Worm (Caenorhabditis elegans) whole organism, young adult: Measurements from ENCODE around the gene F57E7.4.
"Not testable (repeated sequence)": the region's sequence is repeated elsewhere in the genome, so short reads cannot be mapped to it uniquely, and the experiment has no call there.

ENCODE experiments used
- B0336.3 ChIP-seq: fragments of 200-800 bp; sonication (Bioruptor generic); IDR thresholded peaks from 2 replicates; pipeline ENCODE4 v1.3.6; 2022; ENCODE audit warnings: missing genetic modification characterization, missing compliant biosample characterization
- C06A6.2 ChIP-seq: fragments of 200-800 bp; sonication (Bioruptor generic); conservative IDR thresholded peaks from 2 replicates; pipeline ENCODE4 v1.3.6; 2022; ENCODE audit warnings: missing genetic modification characterization, missing compliant biosample characterization
- F22D6.2 ChIP-seq: sonication (generic microtip); optimal IDR thresholded peaks from 2 replicates; lab custom pipeline; 2016; ENCODE audit warnings: mild to moderate bottlenecking, missing genetic modification characterization, missing compliant biosample characterization
- F52B5.7 ChIP-seq: sonication (generic microtip); optimal IDR thresholded peaks from 2 replicates; lab custom pipeline; 2016; ENCODE audit warnings: mild to moderate bottlenecking, missing genetic modification characterization, missing compliant biosample characterization
- T07F8.4 ChIP-seq: sonication (generic microtip); optimal IDR thresholded peaks from 2 replicates; lab custom pipeline; 2016; ENCODE audit warnings: mild to moderate bottlenecking, missing genetic modification characterization, moderate library complexity, missing compliant biosample characterization
- T26A5.8 ChIP-seq: sonication (generic microtip); optimal IDR thresholded peaks from 2 replicates; lab custom pipeline; 2016; ENCODE audit warnings: missing genetic modification characterization, missing compliant biosample characterization
- Y53G8AR.9 ChIP-seq: fragments of 200-800 bp; sonication (Bioruptor generic); conservative IDR thresholded peaks from 2 replicates; pipeline ENCODE4 v1.3.6; 2022; ENCODE audit warnings: missing genetic modification reagents, missing genetic modification characterization, missing compliant biosample characterization
- Y67H2A.10 ChIP-seq: fragments of 200-800 bp; sonication (Bioruptor generic); conservative IDR thresholded peaks from 2 replicates; pipeline ENCODE4 v1.3.6; 2022; ENCODE audit warnings: missing genetic modification reagents, missing genetic modification characterization, missing compliant biosample characterization
- ZK185.1 ChIP-seq: sonication (generic microtip); optimal IDR thresholded peaks from 2 replicates; lab custom pipeline; 2016; ENCODE audit warnings: mild to moderate bottlenecking, missing genetic modification characterization, missing compliant biosample characterization; ENCODE audit not compliant: poor library complexity, severe bottlenecking
- akir-1 ChIP-seq: fragments of 200-800 bp; sonication (Bioruptor generic); optimal IDR thresholded peaks from 2 replicates; lab custom pipeline; 2018; ENCODE audit warnings: mild to moderate bottlenecking, missing genetic modification characterization, moderate library complexity, missing compliant biosample characterization
- atf-7 ChIP-seq: sonication (generic microtip); optimal IDR thresholded peaks from 2 replicates; lab custom pipeline; 2017; ENCODE audit warnings: mild to moderate bottlenecking, missing genetic modification characterization, missing compliant biosample characterization
- attf-5 ChIP-seq: fragments of 200-800 bp; sonication (Bioruptor generic); optimal IDR thresholded peaks from 2 replicates; lab custom pipeline; 2018; ENCODE audit warnings: mild to moderate bottlenecking, missing genetic modification characterization, missing compliant biosample characterization
- attf-6 ChIP-seq: fragments of 200-800 bp; sonication (Bioruptor generic); IDR thresholded peaks from 2 replicates; pipeline ENCODE4 v1.3.6; 2022; ENCODE audit warnings: missing genetic modification reagents, missing genetic modification characterization, missing compliant biosample characterization
- ceh-79 ChIP-seq: sonication (generic microtip); optimal IDR thresholded peaks from 2 replicates; lab custom pipeline; 2017; ENCODE audit warnings: mild to moderate bottlenecking, missing genetic modification characterization, missing compliant biosample characterization
- dpff-1 ChIP-seq: sonication (generic microtip); optimal IDR thresholded peaks from 2 replicates; lab custom pipeline; 2017; ENCODE audit warnings: mild to moderate bottlenecking, missing genetic modification characterization, missing compliant biosample characterization
- efl-1 ChIP-seq: fragments of 150-350 bp; optimal IDR thresholded peaks from 2 replicates; lab custom pipeline; 2014; ENCODE audit warnings: missing biosample characterization, missing genetic modification reagents, missing genetic modification characterization
- egrh-3 ChIP-seq: fragments of 200-800 bp; sonication (Bioruptor generic); IDR thresholded peaks from 2 replicates; pipeline ENCODE4 v1.3.6; 2022; ENCODE audit warnings: missing genetic modification reagents, missing genetic modification characterization, missing compliant biosample characterization
- ets-4 ChIP-seq: fragments of 200-800 bp; sonication (Bioruptor generic); optimal IDR thresholded peaks from 2 replicates; lab custom pipeline; 2018; ENCODE audit warnings: mild to moderate bottlenecking, missing genetic modification characterization, missing compliant biosample characterization
- hmg-1.2 ChIP-seq: fragments of 200-800 bp; sonication (Bioruptor generic); IDR thresholded peaks from 2 replicates; pipeline ENCODE4 v1.3.6; 2022; ENCODE audit warnings: missing genetic modification reagents, missing genetic modification characterization, missing compliant biosample characterization
- lir-1 ChIP-seq: fragments of 200-800 bp; sonication (Bioruptor generic); conservative IDR thresholded peaks from 2 replicates; pipeline ENCODE4 v1.3.6; 2022; ENCODE audit warnings: missing genetic modification reagents, missing genetic modification characterization, missing compliant biosample characterization
- madf-3 ChIP-seq: fragments of 200-800 bp; sonication (Bioruptor generic); IDR thresholded peaks from 2 replicates; pipeline ENCODE4 v1.3.6; 2022; ENCODE audit warnings: missing genetic modification reagents, missing genetic modification characterization, missing compliant biosample characterization
- mel-28 ChIP-seq: sonication (generic microtip); optimal IDR thresholded peaks from 2 replicates; lab custom pipeline; 2016; ENCODE audit warnings: borderline replicate concordance, mild to moderate bottlenecking, missing genetic modification characterization, missing compliant biosample characterization
- nhr-120 ChIP-seq: fragments of 200-800 bp; sonication (Bioruptor generic); IDR thresholded peaks from 2 replicates; pipeline ENCODE4 v1.3.6; 2022; ENCODE audit warnings: missing genetic modification characterization, missing compliant biosample characterization
- nhr-179 ChIP-seq: sonication (generic microtip); optimal IDR thresholded peaks from 2 replicates; lab custom pipeline; 2016; ENCODE audit warnings: mild to moderate bottlenecking, missing genetic modification characterization, missing compliant biosample characterization
- nhr-90 ChIP-seq: sonication (generic microtip); optimal IDR thresholded peaks from 2 replicates; lab custom pipeline; 2016; ENCODE audit warnings: missing genotype, mild to moderate bottlenecking, missing genetic modification characterization, missing compliant biosample characterization
- pha-4 ChIP-seq: fragments of 150-350 bp; sonication (generic microtip); optimal IDR thresholded peaks from 2 replicates; lab custom pipeline; 2014; ENCODE audit warnings: missing biosample characterization, missing genetic modification reagents, missing genetic modification characterization
- repo-1 ChIP-seq: sonication (generic microtip); optimal IDR thresholded peaks from 2 replicates; lab custom pipeline; 2017; ENCODE audit warnings: mild to moderate bottlenecking, missing genetic modification characterization, missing compliant biosample characterization
- snpc-1.1 ChIP-seq: sonication (generic microtip); optimal IDR thresholded peaks from 2 replicates; lab custom pipeline; 2017; ENCODE audit warnings: missing genetic modification characterization, mild to moderate bottlenecking, missing compliant biosample characterization, antibody characterized with exemption, moderate library complexity, missing genotype, missing genetic modification reagents; ENCODE audit not compliant: insufficient read depth
- snpc-1.3 ChIP-seq: sonication (generic microtip); optimal IDR thresholded peaks from 2 replicates; lab custom pipeline; 2017; ENCODE audit warnings: missing genetic modification characterization, mild to moderate bottlenecking, missing compliant biosample characterization, antibody characterized with exemption, moderate library complexity, missing genotype, missing genetic modification reagents; ENCODE audit not compliant: insufficient read depth
- sptf-2 ChIP-seq: fragments of 200-800 bp; sonication (Bioruptor generic); optimal IDR thresholded peaks from 2 replicates; lab custom pipeline; 2018; ENCODE audit warnings: mild to moderate bottlenecking, missing genetic modification characterization, missing compliant biosample characterization
- unc-130 ChIP-seq: sonication (generic microtip); optimal IDR thresholded peaks from 2 replicates; lab custom pipeline; 2016; ENCODE audit warnings: missing genetic modification reagents, missing genetic modification characterization, missing compliant biosample characterization
- xnd-1 ChIP-seq: sonication (generic microtip); optimal IDR thresholded peaks from 2 replicates; lab custom pipeline; 2016; ENCODE audit warnings: missing genotype, missing genetic modification reagents, missing genetic modification characterization, missing compliant biosample characterization
- ztf-25 ChIP-seq: fragments of 200-800 bp; sonication (Bioruptor generic); IDR thresholded peaks from 2 replicates; pipeline ENCODE4 v1.3.6; 2022; ENCODE audit warnings: missing genetic modification reagents, missing genetic modification characterization, missing compliant biosample characterization

The F57E7.4 gene

ce11 chrV:16480919-16481630, at the start of gene F57E7.4, which contains the start of gene spig-6:
F57E7.4 (minus strand) TSS chrV:16481019.
spig-6 (plus strand) TSS chrV:16481580.
- no peak for TF ChIP-seq Y53G8AR.9 (GFP tag; lab: Robert Waterston, UW)
- no peak for TF ChIP-seq mel-28
- TF ChIP-seq ceh-79 (tag; lab: Kevin White, UChicago): no peak
- no peak for TF ChIP-seq nhr-120 (GFP tag; lab: Robert Waterston, UW)
- TF ChIP-seq ZK185.1: no peak
- TF ChIP-seq hmg-1.2 (GFP tag; lab: Robert Waterston, UW): no peak
- TF ChIP-seq B0336.3: no peak
- TF ChIP-seq Y67H2A.10: no peak
- TF ChIP-seq nhr-90 (tag; lab: Kevin White, UChicago): no peak
- TF ChIP-seq efl-1 (GFP tag; lab: Kevin White, UChicago): no peak
- no peak for TF ChIP-seq F22D6.2 (tag; lab: Kevin White, UChicago)

ce11 chrV:16527796-16528195, 47.0 kb upstream of the F57E7.4 start, which contains the start of gene F36D3.16:
F36D3.16 (plus strand) TSS chrV:16528096.
- TF ChIP-seq F52B5.7 (tag; lab: Kevin White, UChicago) (no peak), atf-7 (tag; lab: Kevin White, UChicago) (no peak), egrh-3 (no peak), snpc-1.1 (no peak), C06A6.2 (GFP tag; lab: Robert Waterston, UW) (no peak), xnd-1 (no peak)

ce11 chrV:16526858-16527257, 46.0 kb upstream of the F57E7.4 start, which contains the start of gene F36D3.8:
F36D3.8 (plus strand) TSS chrV:16527158.
- TF ChIP-seq dpff-1 (no peak), T07F8.4 (tag; lab: Kevin White, UChicago) (no peak)

- TF ChIP-seq snpc-1.3 (tag; lab: Kevin White, UChicago) (no peak), repo-1 (tag; lab: Kevin White, UChicago) (no peak), attf-5 (no peak), akir-1 (GFP tag; lab: Kevin White, UChicago) (no peak), ets-4 (no peak), T26A5.8 (tag; lab: Kevin White, UChicago) (no peak)
These were observed 41.4 kb upstream of the F57E7.4 start, which contains the start of gene srw-34 for ce11 chrV:16522242-16522641. srw-34 (minus strand) TSS chrV:16522342.

- TF ChIP-seq pha-4: no peak
- no peak for TF ChIP-seq sptf-2
- TF ChIP-seq nhr-179 (tag; lab: Kevin White, UChicago): no peak
- TF ChIP-seq ceh-79 (tag; lab: Kevin White, UChicago): no peak
- TF ChIP-seq F22D6.2 (tag; lab: Kevin White, UChicago): no peak
- TF ChIP-seq madf-3 (GFP tag; lab: Robert Waterston, UW): no peak
- TF ChIP-seq attf-6 (GFP tag; lab: Robert Waterston, UW): no peak
These were observed 36.8 kb upstream of the F57E7.4 start, which contains the start of gene F36D3.4 for ce11 chrV:16517619-16518018. F36D3.4 (minus strand) TSS chrV:16517719.

DNA sequence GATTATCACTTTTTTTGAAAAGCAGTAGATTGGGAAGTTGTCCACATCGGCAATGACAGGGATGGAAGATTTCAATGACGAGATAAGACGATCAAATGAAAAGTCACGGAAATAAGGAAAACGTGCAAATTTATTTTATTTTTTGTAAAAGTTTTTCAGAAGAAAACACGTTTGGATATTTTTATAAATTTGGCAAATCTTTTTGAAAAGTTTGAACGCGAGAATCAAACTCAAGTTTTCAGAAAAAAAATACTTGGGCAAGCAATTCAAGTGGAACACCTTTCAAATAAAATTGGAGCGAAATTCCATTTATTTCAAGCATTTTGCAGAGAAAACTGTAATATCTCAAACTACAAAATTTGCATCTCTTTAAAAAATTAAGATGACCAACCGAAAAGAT, 34.3 kb upstream of the F57E7.4 start, which contains the start of gene F36D3.5:
F36D3.5 (minus strand) TSS at position 101 of the 400 bp plus-strand sequence.
- TF ChIP-seq ztf-25 (GFP tag; lab: Robert Waterston, UW); unc-130; lir-1: not testable (repeated sequence)
- TF ChIP-seq, all 124 proteins: peak for 0; not testable (repeated sequence) for 124
